Worm (Caenorhabditis elegans): ENCODE data around the gene C07G3.8.

ce11 chrV:3538307-3538706 is 36.4 kb upstream of the C07G3.8 start, which contains the start of gene nhr-93:
- TF ChIP-seq him-1 (tag; optimal IDR thresholded peaks at IDR 0.05): no peak
- no peak for TF ChIP-seq W03F9.2 (tag; optimal IDR thresholded peaks at IDR 0.05)
